Fruit fly (Drosophila melanogaster) whole organism, embryonic: Measurements from ENCODE around the gene Kaz-m1.

Experiments
- Atf-2 ChIP-seq: fragments of 200-800 bp; sonication (Bioruptor generic); optimal IDR thresholded peaks from 2 replicates; lab custom pipeline; 2016; ENCODE audit warnings: missing biosample characterization, missing genetic modification characterization
- CG10431 ChIP-seq: fragments of 200-800 bp; sonication (Bioruptor generic); optimal IDR thresholded peaks from 3 replicates; lab custom pipeline; 2018; ENCODE audit warnings: missing biosample characterization, mild to moderate bottlenecking, missing genetic modification characterization
- CG10543 ChIP-seq: fragments of 200-800 bp; sonication (Bioruptor generic); optimal IDR thresholded peaks from 3 replicates; lab custom pipeline; 2017; ENCODE audit warnings: missing biosample characterization, mild to moderate bottlenecking, missing genetic modification characterization, moderate library complexity
- CG11398 ChIP-seq: fragments of 200-800 bp; sonication (Bioruptor generic); optimal IDR thresholded peaks from 2 replicates; lab custom pipeline; 2016; ENCODE audit warnings: missing biosample characterization, missing genetic modification characterization
- CG12071 ChIP-seq: fragments of 200-800 bp; sonication (Bioruptor generic); optimal IDR thresholded peaks from 3 replicates; lab custom pipeline; 2018; ENCODE audit warnings: missing biosample characterization, mild to moderate bottlenecking, missing genetic modification characterization
- CG12155 ChIP-seq: fragments of 200-800 bp; sonication (Bioruptor generic); optimal IDR thresholded peaks from 3 replicates; lab custom pipeline; 2016; ENCODE audit warnings: missing biosample characterization, missing genetic modification characterization
- CG12942 ChIP-seq: fragments of 200-800 bp; sonication (Bioruptor generic); optimal IDR thresholded peaks from 3 replicates; lab custom pipeline; 2016; ENCODE audit warnings: missing biosample characterization, missing genetic modification characterization
- CG1529 ChIP-seq: fragments of 200-800 bp; sonication (Bioruptor generic); optimal IDR thresholded peaks from 3 replicates; lab custom pipeline; 2018; ENCODE audit warnings: missing biosample characterization, missing genetic modification characterization
- CG16863 ChIP-seq: fragments of 200-800 bp; sonication (Bioruptor generic); optimal IDR thresholded peaks from 3 replicates; lab custom pipeline; 2016; ENCODE audit warnings: missing biosample characterization, missing genetic modification characterization
- CG17328 ChIP-seq: fragments of 200-800 bp; sonication (Bioruptor generic); IDR thresholded peaks from 2 replicates; pipeline ENCODE4 v1.3.6; 2022; ENCODE audit warnings: missing biosample characterization, missing genetic modification characterization
- CG17361 ChIP-seq: fragments of 200-800 bp; sonication (Bioruptor generic); IDR thresholded peaks from 3 replicates; pipeline ENCODE4 v1.3.6; 2022; ENCODE audit warnings: missing biosample characterization, missing genetic modification characterization
- CG17385 ChIP-seq: fragments of 200-800 bp; sonication (Bioruptor generic); optimal IDR thresholded peaks from 3 replicates; lab custom pipeline; 2018; ENCODE audit warnings: missing biosample characterization, mild to moderate bottlenecking, missing genetic modification characterization
- CG18011 ChIP-seq: fragments of 200-800 bp; sonication (Bioruptor generic); optimal IDR thresholded peaks from 2 replicates; lab custom pipeline; 2017; ENCODE audit warnings: missing biosample characterization, missing genetic modification characterization, mild to moderate bottlenecking, moderate library complexity, missing genotype
- CG2678 ChIP-seq: fragments of 200-800 bp; sonication (Bioruptor generic); optimal IDR thresholded peaks from 3 replicates; lab custom pipeline; 2019; ENCODE audit warnings: missing biosample characterization, mild to moderate bottlenecking, missing genetic modification characterization, moderate library complexity
- CG30020 ChIP-seq: fragments of 200-800 bp; optimal IDR thresholded peaks from 2 replicates; lab custom pipeline; 2019; ENCODE audit warnings: missing biosample characterization, mild to moderate bottlenecking, missing genetic modification characterization, moderate library complexity
- CG31388 ChIP-seq: fragments of 200-800 bp; sonication (Bioruptor generic); optimal IDR thresholded peaks from 2 replicates; lab custom pipeline; 2016; ENCODE audit warnings: missing biosample characterization, missing genetic modification characterization
- CG32532 ChIP-seq: fragments of 200-800 bp; sonication (Bioruptor generic); IDR thresholded peaks from 2 replicates; pipeline ENCODE4 v1.3.6; 2022; ENCODE audit warnings: missing biosample characterization, missing genetic modification characterization
- CG3281 ChIP-seq: fragments of 200-800 bp; sonication (Bioruptor generic); optimal IDR thresholded peaks from 3 replicates; lab custom pipeline; 2017; ENCODE audit warnings: missing biosample characterization, mild to moderate bottlenecking, missing genetic modification characterization
- CG4282 ChIP-seq: fragments of 200-800 bp; sonication (Bioruptor generic); optimal IDR thresholded peaks from 2 replicates; lab custom pipeline; 2016; ENCODE audit warnings: missing biosample characterization, missing genetic modification characterization
- CG4360 ChIP-seq: fragments of 200-800 bp; sonication (Bioruptor generic); IDR thresholded peaks from 2 replicates; pipeline ENCODE4 v1.3.6; 2022; ENCODE audit warnings: missing biosample characterization, missing genetic modification characterization
- CG4820 ChIP-seq: fragments of 200-800 bp; sonication (Bioruptor generic); optimal IDR thresholded peaks from 3 replicates; lab custom pipeline; 2016; ENCODE audit warnings: missing biosample characterization, missing genetic modification characterization
- CG6175 ChIP-seq: fragments of 200-800 bp; sonication (Bioruptor generic); IDR thresholded peaks from 3 replicates; pipeline ENCODE4 v1.3.6; 2022; ENCODE audit warnings: missing biosample characterization, missing genetic modification characterization
- CG6689 ChIP-seq: fragments of 200-800 bp; sonication (Bioruptor generic); IDR thresholded peaks from 2 replicates; pipeline ENCODE4 v1.3.6; 2022; ENCODE audit warnings: missing biosample characterization, missing genetic modification characterization
- CG8388 ChIP-seq: fragments of 200-800 bp; sonication (Bioruptor generic); optimal IDR thresholded peaks from 2 replicates; lab custom pipeline; 2019; ENCODE audit warnings: missing biosample characterization, mild to moderate bottlenecking, missing genetic modification characterization, moderate library complexity
- CG9876 ChIP-seq: fragments of 200-800 bp; sonication (Bioruptor generic); optimal IDR thresholded peaks from 2 replicates; lab custom pipeline; 2016; ENCODE audit warnings: missing biosample characterization, missing genetic modification characterization
- Dad ChIP-seq: fragments of 200-800 bp; sonication (Bioruptor generic); optimal IDR thresholded peaks from 3 replicates; lab custom pipeline; 2016; ENCODE audit warnings: missing biosample characterization, missing genetic modification characterization
- Dip2 ChIP-seq: fragments of 200-800 bp; sonication (Bioruptor generic); IDR thresholded peaks from 2 replicates; pipeline ENCODE4 v1.3.6; 2022; ENCODE audit warnings: missing biosample characterization, missing genetic modification characterization
- E2f2 ChIP-seq: fragments of 200-800 bp; sonication (Bioruptor generic); IDR thresholded peaks from 2 replicates; pipeline ENCODE4 v1.3.6; 2022; ENCODE audit warnings: missing biosample characterization, missing genetic modification characterization
- HLH3B ChIP-seq: fragments of 200-800 bp; sonication (Bioruptor generic); IDR thresholded peaks from 2 replicates; pipeline ENCODE4 v1.3.6; 2022; ENCODE audit warnings: missing biosample characterization, missing genetic modification characterization
- Med ChIP-seq: fragments of 200-800 bp; sonication (Bioruptor generic); peaks from one replicate; lab custom pipeline; 2016; ENCODE audit warnings: missing biosample characterization, missing genetic modification characterization, mild to moderate bottlenecking, inconsistent platforms, moderate library complexity
- NfI ChIP-seq: fragments of 200-800 bp; sonication (Bioruptor generic); optimal IDR thresholded peaks from 3 replicates; lab custom pipeline; 2018; ENCODE audit warnings: missing biosample characterization, mild to moderate bottlenecking, missing genetic modification characterization, moderate library complexity
- PHDP ChIP-seq: fragments of 200-800 bp; sonication (Bioruptor generic); optimal IDR thresholded peaks from 3 replicates; lab custom pipeline; 2018; ENCODE audit warnings: missing biosample characterization, mild to moderate bottlenecking, missing genetic modification characterization, moderate library complexity
- Ravus ChIP-seq: fragments of 200-800 bp; sonication (Bioruptor generic); IDR thresholded peaks from 2 replicates; pipeline ENCODE4 v1.3.6; 2022; ENCODE audit warnings: missing biosample characterization, missing genetic modification characterization
- bcd ChIP-seq: fragments of 200-800 bp; sonication (Bioruptor generic); optimal IDR thresholded peaks from 2 replicates; lab custom pipeline; 2017; ENCODE audit warnings: missing biosample characterization, mild to moderate bottlenecking, missing genetic modification characterization
- br ChIP-seq: fragments of >200 bp; optimal IDR thresholded peaks from 2 replicates; lab custom pipeline; 2017
- cato ChIP-seq: fragments of 200-800 bp; sonication (Bioruptor generic); optimal IDR thresholded peaks from 2 replicates; lab custom pipeline; 2016; ENCODE audit warnings: missing biosample characterization, missing genetic modification characterization, borderline replicate concordance
- dan ChIP-seq: fragments of 200-800 bp; sonication (Bioruptor generic); IDR thresholded peaks from 2 replicates; pipeline ENCODE4 v1.3.6; 2022; ENCODE audit warnings: missing biosample characterization, missing genetic modification characterization
- dati ChIP-seq: fragments of 200-800 bp; sonication (Bioruptor generic); IDR thresholded peaks from 2 replicates; pipeline ENCODE4 v1.3.6; 2022; ENCODE audit warnings: missing biosample characterization, missing genetic modification characterization
- gro ChIP-seq: fragments of 200-800 bp; sonication (Bioruptor generic); optimal IDR thresholded peaks from 2 replicates; lab custom pipeline; 2016; ENCODE audit warnings: missing biosample characterization, missing genetic modification characterization
- gsb ChIP-seq: fragments of 200-800 bp; sonication (Bioruptor generic); IDR thresholded peaks from 2 replicates; pipeline ENCODE4 v1.3.6; 2022; ENCODE audit warnings: missing biosample characterization, missing genetic modification characterization
- hb ChIP-seq: fragments of 200-800 bp; sonication (Bioruptor generic); IDR thresholded peaks from 3 replicates; pipeline ENCODE4 v1.3.6; 2022; ENCODE audit warnings: missing biosample characterization, missing genetic modification characterization; ENCODE audit not compliant: partially characterized antibody
- insv ChIP-seq, 2 experiments: fragments of 200-800 bp; sonication (Bioruptor generic); optimal IDR thresholded peaks; 3 replicates each; lab custom pipeline; 2016 to 2018; ENCODE audit warnings: missing biosample characterization in 2 of 2, missing genetic modification characterization in 2 of 2
- inv ChIP-seq: fragments of 200-800 bp; sonication (Bioruptor generic); IDR thresholded peaks from 2 replicates; pipeline ENCODE4 v1.3.6; 2022; ENCODE audit warnings: missing biosample characterization, missing genetic modification characterization; ENCODE audit not compliant: partially characterized antibody
- nerfin-1 ChIP-seq: fragments of 200-800 bp; sonication (Bioruptor generic); optimal IDR thresholded peaks from 3 replicates; lab custom pipeline; 2019; ENCODE audit warnings: missing biosample characterization, mild to moderate bottlenecking, missing genetic modification characterization, moderate library complexity
- peb ChIP-seq: fragments of 200-800 bp; sonication (Bioruptor generic); IDR thresholded peaks from 2 replicates; pipeline ENCODE4 v1.3.6; 2022; ENCODE audit warnings: missing biosample characterization, missing genetic modification characterization
- pros ChIP-seq: fragments of 200-800 bp; sonication (Bioruptor generic); optimal IDR thresholded peaks from 3 replicates; lab custom pipeline; 2019; ENCODE audit warnings: missing biosample characterization, mild to moderate bottlenecking, missing genetic modification characterization, moderate library complexity
- shn ChIP-seq: fragments of 200-800 bp; sonication (Bioruptor generic); optimal IDR thresholded peaks from 3 replicates; lab custom pipeline; 2016; ENCODE audit warnings: missing biosample characterization, missing genetic modification characterization
- sisA ChIP-seq: fragments of 200-800 bp; sonication (Bioruptor generic); IDR thresholded peaks from 2 replicates; pipeline ENCODE4 v1.3.6; 2022; ENCODE audit warnings: missing biosample characterization, missing genetic modification characterization
- slou ChIP-seq: fragments of 200-800 bp; sonication (Bioruptor generic); optimal IDR thresholded peaks from 3 replicates; lab custom pipeline; 2016; ENCODE audit warnings: missing biosample characterization, missing genetic modification characterization
- sr ChIP-seq: fragments of 200-800 bp; sonication (Bioruptor generic); IDR thresholded peaks from 3 replicates; pipeline ENCODE4 v1.3.6; 2022; ENCODE audit warnings: missing biosample characterization, missing genetic modification characterization
- z ChIP-seq: fragments of 200-800 bp; sonication (Bioruptor generic); IDR thresholded peaks from 3 replicates; pipeline ENCODE4 v1.3.6; 2022; ENCODE audit warnings: missing biosample characterization, missing genetic modification characterization

Kaz-m1 gene

dm6 chr3R:26052150-26052908, 37.8 kb downstream of the Kaz-m1 start, which contains the start of the genes Exo84 and Vps2 (continued):
- TF ChIP-seq CG4820 (GFP tag; lab: Kevin White, UChicago), result peak; percentile 14
- no peak for TF ChIP-seq gsb (GFP tag; lab: Robert Waterston, UW)
- no peak for TF ChIP-seq CG31388 (GFP tag; lab: Kevin White, UChicago)
- no peak for TF ChIP-seq Dad (GFP tag; lab: Kevin White, UChicago)
- TF ChIP-seq dati (GFP tag; lab: Robert Waterston, UW), result no peak
- TF ChIP-seq nerfin-1 (tag; lab: Kevin White, UChicago), result no peak
- no peak for TF ChIP-seq CG16863
- TF ChIP-seq CG12942 (GFP tag; lab: Kevin White, UChicago), result peak; percentile 29
- TF ChIP-seq CG17361, result peak; percentile 90
- TF ChIP-seq Atf-2, result peak; percentile 14
- no peak for TF ChIP-seq HLH3B (GFP tag; lab: Robert Waterston, UW)
- no peak for TF ChIP-seq CG3281 (GFP tag; lab: Kevin White, UChicago)
- no peak for TF ChIP-seq E2f2 (GFP tag; lab: Robert Waterston, UW)
- peak; percentile 36 for TF ChIP-seq NfI
- peak; percentile 89 for TF ChIP-seq CG17385 (GFP tag; lab: Kevin White, UChicago)
- TF ChIP-seq dan, result no peak
- TF ChIP-seq CG32532 (GFP tag; lab: Robert Waterston, UW), result peak; percentile 39; the same call in 1 of the 2 replicates
- TF ChIP-seq CG9876 (GFP tag; lab: Kevin White, UChicago), result no peak
- TF ChIP-seq pros, result no peak
- TF ChIP-seq CG11398 (GFP tag; lab: Kevin White, UChicago), result no peak
- peak; percentile 37 for TF ChIP-seq gro (GFP tag; lab: Kevin White, UChicago)
- TF ChIP-seq peb, result no peak
- TF ChIP-seq z, result no peak
- TF ChIP-seq slou (GFP tag; lab: Kevin White, UChicago), result no peak
- peak; percentile 97 for TF ChIP-seq CG6689 (GFP tag; lab: Robert Waterston, UW)
- TF ChIP-seq cato (GFP tag; lab: Kevin White, UChicago), result peak; percentile 45
- no peak for TF ChIP-seq Ravus (GFP tag; lab: Robert Waterston, UW)
- TF ChIP-seq hb (GFP tag; lab: Robert Waterston, UW), result no peak
- peak; percentile 70 for TF ChIP-seq bcd (GFP tag; lab: Kevin White, UChicago)
- TF ChIP-seq CG17328, result no peak
- no peak for TF ChIP-seq CG8388
- TF ChIP-seq CG12155 (GFP tag; lab: Kevin White, UChicago), result peak; percentile 6
- TF ChIP-seq sr (GFP tag; lab: Robert Waterston, UW), result no peak
- TF ChIP-seq CG12071 (GFP tag; lab: Kevin White, UChicago), result no peak
- TF ChIP-seq CG18011, result no peak
- no peak for TF ChIP-seq CG6175 (GFP tag; lab: Robert Waterston, UW)
- TF ChIP-seq CG4282 (GFP tag; lab: Kevin White, UChicago), result no peak
- peak; percentile 63 for TF ChIP-seq CG10543
- no peak for TF ChIP-seq CG4360 (GFP tag; lab: Robert Waterston, UW)
- TF ChIP-seq CG10431 (GFP tag; lab: Kevin White, UChicago), result peak; percentile 11
- TF ChIP-seq PHDP, result no peak
- peak; percentile 81 for TF ChIP-seq CG30020
- no peak for TF ChIP-seq CG1529 (GFP tag; lab: Kevin White, UChicago)
- TF ChIP-seq shn, result peak; percentile 7
- TF ChIP-seq br (lab: Kevin White, UChicago), result no peak
- TF ChIP-seq CG2678 (tag; lab: Kevin White, UChicago), result no peak
- TF ChIP-seq insv (GFP tag; optimal IDR thresholded peaks at IDR 0.05; lab: Kevin White, UChicago), result peak; percentile 30 to 93
- TF ChIP-seq Dip2 (GFP tag; lab: Robert Waterston, UW), result no peak
- peak; percentile 30 for TF ChIP-seq Med (GFP tag; lab: Kevin White, UChicago)
- no peak for TF ChIP-seq inv (GFP tag; lab: Robert Waterston, UW)
- peak; percentile 46; the same call in 1 of the 2 replicates for TF ChIP-seq sisA (GFP tag; lab: Robert Waterston, UW)
